Fruit fly (Drosophila melanogaster) whole organism, wandering third instar larva: Measurements from ENCODE around the gene tadr.

Experiments used
- CG32264 ChIP-seq: fragments of 200-800 bp; sonication (Bioruptor generic); optimal IDR thresholded peaks from 2 replicates; lab custom pipeline; 2016; ENCODE audit warnings: missing biosample characterization, missing genetic modification characterization
- CrebA ChIP-seq: fragments of 200-800 bp; sonication (Bioruptor generic); optimal IDR thresholded peaks from 2 replicates; lab custom pipeline; 2016; ENCODE audit warnings: missing biosample characterization, mild to moderate bottlenecking, missing genetic modification characterization, borderline replicate concordance
- Dfd ChIP-seq: fragments of >200 bp; optimal IDR thresholded peaks from 2 replicates; lab custom pipeline; 2017; ENCODE audit warnings: missing biosample characterization, missing genetic modification characterization
- Dif ChIP-seq: fragments of 200-275, 200-300 bp; sonication (Bioruptor generic); optimal IDR thresholded peaks from 2 replicates; lab custom pipeline; 2018; ENCODE audit warnings: missing biosample characterization, missing genetic modification characterization; ENCODE audit not compliant: partially characterized antibody
- GATAd ChIP-seq: sonication (Bioruptor generic); optimal IDR thresholded peaks from 2 replicates; lab custom pipeline; 2016; ENCODE audit warnings: missing biosample characterization, missing genetic modification characterization
- Hnf4 ChIP-seq: fragments of 200-800 bp; sonication (Bioruptor generic); optimal IDR thresholded peaks from 2 replicates; lab custom pipeline; 2016; ENCODE audit warnings: missing biosample characterization, mild to moderate bottlenecking, missing genetic modification characterization
- Hr78 ChIP-seq: fragments of >200 bp; optimal IDR thresholded peaks from 2 replicates; lab custom pipeline; 2017; ENCODE audit warnings: missing biosample characterization, missing genetic modification characterization
- Hr83 ChIP-seq: fragments of 200-300 bp; sonication (Bioruptor generic); optimal IDR thresholded peaks from 2 replicates; lab custom pipeline; 2016; ENCODE audit warnings: missing biosample characterization, mild to moderate bottlenecking, missing genetic modification characterization, moderate library complexity; ENCODE audit not compliant: poor library complexity, severe bottlenecking
- Mio ChIP-seq: sonication (Bioruptor generic); optimal IDR thresholded peaks from 2 replicates; lab custom pipeline; 2016; ENCODE audit warnings: missing biosample characterization, missing genetic modification characterization
- Myc ChIP-seq: fragments of >200 bp; optimal IDR thresholded peaks from 2 replicates; lab custom pipeline; 2017
- N ChIP-seq: fragments of >200 bp; optimal IDR thresholded peaks from 2 replicates; lab custom pipeline; 2018; ENCODE audit warnings: missing biosample characterization, missing external identifiers, missing genetic modification characterization
- OdsH ChIP-seq: fragments of 200-800 bp; sonication (Bioruptor generic); optimal IDR thresholded peaks from 2 replicates; lab custom pipeline; 2016; ENCODE audit warnings: missing biosample characterization, mild to moderate bottlenecking, missing genetic modification characterization
- Rel ChIP-seq, 2 experiments: fragments of 200-800 bp; sonication (Bioruptor generic) in 1 of 2; optimal IDR thresholded peaks; 2 replicates in 1 of 2; 3 replicates in 1 of 2; lab custom pipeline; 2016 to 2019; ENCODE audit warnings: mild to moderate bottlenecking in 2 of 2, missing biosample characterization in 2 of 2, missing genetic modification characterization in 2 of 2, moderate library complexity in 1 of 2
- Sp1 ChIP-seq: fragments of 200-800 bp; sonication (Bioruptor generic); optimal IDR thresholded peaks from 3 replicates; lab custom pipeline; 2019; ENCODE audit warnings: missing biosample characterization, mild to moderate bottlenecking, missing genetic modification characterization, moderate library complexity
- brk ChIP-seq: fragments of 200-800 bp; sonication (Bioruptor generic); optimal IDR thresholded peaks from 2 replicates; lab custom pipeline; 2016; ENCODE audit warnings: missing biosample characterization, mild to moderate bottlenecking, missing genetic modification characterization
- dsf ChIP-seq: sonication (Bioruptor generic); optimal IDR thresholded peaks from 2 replicates; lab custom pipeline; 2016; ENCODE audit warnings: missing biosample characterization, missing genetic modification characterization, borderline replicate concordance
- ey ChIP-seq: fragments of 200-800 bp; sonication (Bioruptor generic); optimal IDR thresholded peaks from 2 replicates; lab custom pipeline; 2016; ENCODE audit warnings: missing biosample characterization, missing genetic modification characterization
- foxo ChIP-seq, 2 experiments: fragments of 200-800 bp; sonication (Bioruptor generic); optimal IDR thresholded peaks; 2 replicates in 1 of 2; 3 replicates in 1 of 2; lab custom pipeline; 2016 to 2017; ENCODE audit warnings: missing biosample characterization in 2 of 2, missing genetic modification characterization in 2 of 2
- h ChIP-seq: fragments of 200-800 bp; sonication (Bioruptor generic); optimal IDR thresholded peaks from 3 replicates; lab custom pipeline; 2016; ENCODE audit warnings: missing biosample characterization, mild to moderate bottlenecking, missing genetic modification characterization
- lola ChIP-seq: fragments of >200 bp; optimal IDR thresholded peaks from 2 replicates; lab custom pipeline; 2017; ENCODE audit warnings: missing biosample characterization, missing genetic modification characterization
- pan ChIP-seq: fragments of >200 bp; optimal IDR thresholded peaks from 2 replicates; lab custom pipeline; 2017
- psq ChIP-seq: fragments of 200-800 bp; sonication (Bioruptor generic); optimal IDR thresholded peaks from 3 replicates; lab custom pipeline; 2017; ENCODE audit warnings: missing biosample characterization, mild to moderate bottlenecking, missing genetic modification characterization, moderate library complexity
- rgr ChIP-seq: fragments of 200-800 bp; sonication (Bioruptor generic); optimal IDR thresholded peaks from 3 replicates; lab custom pipeline; 2016; ENCODE audit warnings: missing biosample characterization, mild to moderate bottlenecking, missing genetic modification characterization
- sage ChIP-seq: fragments of 200-800 bp; sonication (Bioruptor generic); optimal IDR thresholded peaks from 2 replicates; lab custom pipeline; 2016; ENCODE audit warnings: missing biosample characterization, mild to moderate bottlenecking, missing genetic modification characterization
- sv ChIP-seq: fragments of 200-800 bp; sonication (Bioruptor generic); optimal IDR thresholded peaks from 3 replicates; lab custom pipeline; 2016; ENCODE audit warnings: missing biosample characterization, missing genetic modification characterization
- tai ChIP-seq: sonication (Bioruptor generic); optimal IDR thresholded peaks from 2 replicates; lab custom pipeline; 2016; ENCODE audit warnings: missing biosample characterization, missing genetic modification characterization
- usp ChIP-seq: fragments of >200 bp; optimal IDR thresholded peaks from 2 replicates; lab custom pipeline; 2017; ENCODE audit warnings: missing biosample characterization, missing genetic modification characterization
- woc ChIP-seq: sonication (Bioruptor generic); optimal IDR thresholded peaks from 2 replicates; lab custom pipeline; 2016; ENCODE audit warnings: missing biosample characterization, mild to moderate bottlenecking, missing genetic modification characterization

tadr gene

DNA sequence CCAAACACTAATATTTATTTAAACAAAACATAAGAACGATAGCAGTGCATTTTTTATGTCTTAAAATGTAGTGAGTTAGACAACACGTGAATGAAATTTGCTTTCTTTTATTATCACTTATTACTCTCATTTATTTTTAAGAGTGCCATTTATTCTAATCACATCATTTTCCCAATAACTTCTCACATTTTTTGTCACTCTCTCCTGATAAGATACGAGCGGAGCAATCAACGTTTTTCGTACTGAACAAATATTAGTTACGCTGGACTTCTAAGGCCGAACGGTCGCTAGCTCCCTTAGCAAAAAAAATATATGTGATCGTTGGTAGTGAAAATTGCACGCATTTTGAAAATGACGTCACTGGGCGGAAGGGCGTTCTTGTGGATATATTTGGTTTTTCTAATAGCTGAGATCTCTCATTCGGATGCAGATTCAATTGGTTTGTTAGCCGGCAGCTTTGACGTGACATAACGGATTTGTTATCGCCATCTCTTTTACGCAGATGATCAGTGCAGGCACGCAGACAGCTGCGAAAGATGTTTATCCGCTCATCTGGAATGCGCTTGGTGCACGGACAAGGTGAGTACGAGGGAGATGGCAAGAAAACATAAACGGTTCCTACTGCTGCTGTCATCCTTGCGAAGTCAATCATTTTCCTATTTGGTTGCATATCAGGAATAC is 22.3 kb upstream of the tadr start, which contains the start of gene Itgbn:
Itgbn (plus strand) TSS at position 251 of the 681 bp plus-strand sequence.
- TF ChIP-seq sage (no peak), Hr83 (GFP tag; lab: Kevin White, UChicago) (no peak), Hnf4 (GFP tag; lab: Kevin White, UChicago) (no peak), OdsH (GFP tag; lab: Kevin White, UChicago) (no peak), N (GFP tag; lab: Kevin White, UChicago) (no peak), Dfd (GFP tag; lab: Kevin White, UChicago) (no peak), woc (GFP tag; lab: Kevin White, UChicago) (no peak), Mio (GFP tag; lab: Kevin White, UChicago) (no peak)

DNA sequence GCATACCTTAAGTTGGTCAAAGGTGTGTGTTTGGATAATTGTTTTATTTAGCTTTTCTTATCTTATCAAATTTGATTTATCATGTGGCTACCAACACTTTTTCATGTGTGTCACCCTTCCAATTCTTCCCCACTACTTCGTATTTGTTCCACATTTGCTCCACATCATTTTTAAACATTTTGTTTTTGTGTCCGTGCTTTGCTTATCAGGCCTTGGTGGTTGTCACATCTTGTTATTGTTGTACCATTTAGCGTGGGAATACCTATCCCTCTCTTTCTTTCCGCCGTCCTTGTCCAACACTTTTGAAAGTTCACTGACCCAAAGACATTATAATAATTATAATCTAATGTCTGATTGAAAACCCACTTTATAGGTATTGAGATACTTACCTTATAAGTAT is 21.6 kb upstream of the tadr start:
- TF ChIP-seq CrebA (GFP tag; lab: Kevin White, UChicago) = no peak
- TF ChIP-seq psq (GFP tag; lab: Kevin White, UChicago) = peak; percentile 3

DNA sequence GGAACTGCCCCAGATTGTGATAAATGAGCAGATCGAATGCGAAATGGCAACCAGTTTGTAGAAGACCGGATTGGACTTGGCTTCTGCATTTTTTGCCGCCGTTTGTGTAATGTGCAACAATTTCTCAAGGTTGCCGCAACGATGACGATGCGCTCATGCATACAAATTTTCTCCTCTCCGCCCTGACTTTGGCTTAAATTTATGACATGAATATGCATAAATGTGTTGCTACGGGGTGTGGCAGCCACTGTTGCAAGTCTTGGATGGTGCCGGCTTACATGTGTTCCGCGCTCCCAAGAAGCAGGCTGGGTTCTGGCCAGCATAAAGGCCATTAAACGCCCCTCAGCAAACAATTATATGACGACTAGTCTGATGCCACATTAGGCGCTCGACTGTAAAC is 13.6 kb upstream of the tadr start:
- TF ChIP-seq Mio (GFP tag; lab: Kevin White, UChicago) (no peak), GATAd (no peak), CrebA (GFP tag; lab: Kevin White, UChicago) (no peak), Dfd (GFP tag; lab: Kevin White, UChicago) (no peak)

DNA sequence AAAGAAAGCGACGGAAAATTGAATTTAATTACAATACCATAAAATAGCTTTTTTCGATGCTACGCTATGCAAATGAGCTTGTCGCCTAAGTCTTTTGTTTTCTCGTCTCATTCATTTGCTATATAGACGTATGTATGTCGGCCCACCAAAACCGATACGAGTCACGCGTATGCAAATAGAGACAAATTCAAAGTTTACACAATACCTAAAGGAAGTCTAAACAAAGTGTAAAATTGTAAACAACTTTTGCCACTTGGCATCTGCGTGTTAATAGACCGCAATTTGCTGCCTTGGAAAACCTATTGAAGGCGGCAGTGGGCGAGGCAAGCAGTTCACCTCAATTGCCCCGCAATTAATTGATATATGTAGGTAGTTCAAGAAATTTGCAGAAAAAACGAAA is 12.6 kb upstream of the tadr start:
- TF ChIP-seq Sp1 (GFP tag; lab: Kevin White, UChicago) = no peak
- TF ChIP-seq Mio (GFP tag; lab: Kevin White, UChicago) = no peak
- TF ChIP-seq Dfd (GFP tag; lab: Kevin White, UChicago) = no peak
- TF ChIP-seq psq (GFP tag; lab: Kevin White, UChicago) = no peak
- no peak for TF ChIP-seq CG32264 (GFP tag; lab: Kevin White, UChicago)
- TF ChIP-seq woc (GFP tag; lab: Kevin White, UChicago) = no peak
- no peak for TF ChIP-seq tai
- TF ChIP-seq Myc (lab: Kevin White, UChicago) = no peak

DNA sequence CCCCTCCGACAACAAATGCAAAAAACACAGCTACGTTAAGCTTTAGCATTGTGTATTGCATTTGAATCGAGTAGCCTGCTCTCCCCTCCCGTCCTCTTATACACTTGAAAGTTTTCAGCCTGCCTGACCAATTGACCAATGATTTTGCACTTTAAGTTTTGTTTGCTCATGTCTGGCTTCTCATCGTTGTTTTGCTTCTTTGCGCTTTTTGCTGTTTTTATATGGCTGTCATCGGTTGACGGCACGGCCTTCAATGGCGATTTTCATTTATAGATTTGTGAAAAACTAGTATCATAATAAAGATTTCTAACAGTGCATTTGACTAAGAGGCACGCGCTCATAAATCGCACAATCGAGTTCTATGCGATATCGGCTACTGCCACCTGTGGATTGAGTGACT is 9.3 kb upstream of the tadr start:
- TF ChIP-seq sv (no peak), Dif (GFP tag; lab: Kevin White, UChicago) (no peak), Hnf4 (GFP tag; lab: Kevin White, UChicago) (no peak), Myc (lab: Kevin White, UChicago) (no peak), h (GFP tag; lab: Kevin White, UChicago) (no peak)

DNA sequence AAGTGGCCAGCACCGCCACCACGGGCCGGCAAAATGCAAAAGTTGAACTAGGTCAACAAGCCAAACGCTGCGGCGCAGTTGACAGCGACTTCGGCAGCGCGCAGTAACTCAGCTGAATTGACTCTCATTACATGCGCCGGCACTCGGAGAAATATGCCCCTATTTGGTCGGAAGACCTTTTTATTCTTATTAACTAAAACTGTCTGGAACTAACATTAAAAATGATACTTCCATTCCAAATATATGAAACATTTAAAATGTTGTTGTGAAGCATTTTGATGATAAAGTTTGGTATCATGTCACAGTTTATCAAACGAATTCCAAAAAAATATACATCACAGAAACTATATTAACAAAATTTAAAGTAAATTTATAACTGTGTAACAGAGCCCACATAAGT is 8.1 kb upstream of the tadr start:
- TF ChIP-seq usp (GFP tag; lab: Kevin White, UChicago) = no peak
- no peak for TF ChIP-seq Hr83 (GFP tag; lab: Kevin White, UChicago)
- no peak for TF ChIP-seq dsf (GFP tag; lab: Kevin White, UChicago)
- no peak for TF ChIP-seq Rel (GFP tag; optimal IDR thresholded peaks at IDR 0.05; lab: Kevin White, UChicago)
- no peak for TF ChIP-seq Rel (tag; optimal IDR thresholded peaks at IDR 0.05; lab: Kevin White, UChicago)
- TF ChIP-seq Myc (lab: Kevin White, UChicago) = no peak
- TF ChIP-seq h (GFP tag; lab: Kevin White, UChicago) = no peak
- TF ChIP-seq rgr = no peak
- TF ChIP-seq sv = no peak
- TF ChIP-seq lola (GFP tag; lab: Kevin White, UChicago) = no peak
- no peak for TF ChIP-seq GATAd
- no peak for TF ChIP-seq Hnf4 (GFP tag; lab: Kevin White, UChicago)
- TF ChIP-seq ey (GFP tag; lab: Kevin White, UChicago) = no peak
- no peak for TF ChIP-seq brk (GFP tag; lab: Kevin White, UChicago)
- no peak for TF ChIP-seq Dif (GFP tag; lab: Kevin White, UChicago)
- TF ChIP-seq Hr78 (GFP tag; lab: Kevin White, UChicago) = no peak
- no peak for TF ChIP-seq foxo (GFP tag; optimal IDR thresholded peaks at IDR 0.05; lab: Kevin White, UChicago)
- no peak for TF ChIP-seq CrebA (GFP tag; lab: Kevin White, UChicago)
- TF ChIP-seq pan (lab: Kevin White, UChicago) = no peak
- no peak for TF ChIP-seq sage
